Worm (Caenorhabditis elegans) whole organism, L4/young adult: ENCODE measurements around the gene ect-2.

Experiments used
- W03F9.2 ChIP-seq: fragments of 150-350 bp; optimal IDR thresholded peaks from 2 replicates; lab custom pipeline; 2014; ENCODE audit warnings: missing biosample characterization, missing genetic modification characterization
- dao-5 ChIP-seq: sonication (generic microtip); optimal IDR thresholded peaks from 2 replicates; lab custom pipeline; 2016; ENCODE audit warnings: missing genotype, missing genetic modification characterization, moderate library complexity, missing compliant biosample characterization
- him-1 ChIP-seq: sonication (generic microtip); optimal IDR thresholded peaks from 2 replicates; lab custom pipeline; 2016; ENCODE audit warnings: missing genotype, missing genetic modification reagents, missing genetic modification characterization, missing compliant biosample characterization

ce11 chrII:10829081-10829480, 45.3 kb upstream of the ect-2 start, which contains the start of gene VM106R.1:
- TF ChIP-seq him-1, result no peak
- no peak for TF ChIP-seq W03F9.2 (tag; lab: Kevin White, UChicago)
- no peak for TF ChIP-seq dao-5 (tag; lab: Kevin White, UChicago)
